Worm (Caenorhabditis elegans): ENCODE measurements around the gene ech-2.

ech-2 gene

ce11 chrIV:11864226-11864625 lies 8.1 kb upstream of the ech-2 start, which contains the start of gene trpa-1 (continued):
- no peak for TF ChIP-seq hlh-11 (tag; optimal IDR thresholded peaks at IDR 0.05)
- TF ChIP-seq unc-39 (tag; optimal IDR thresholded peaks at IDR 0.05), result no peak
- no peak for TF ChIP-seq nhr-102 (tag; optimal IDR thresholded peaks at IDR 0.05)

ce11 chrIV:11863428-11863827 lies 7.3 kb upstream of the ech-2 start:
- peak; percentile 86 for TF ChIP-seq nhr-6 (tag; optimal IDR thresholded peaks at IDR 0.05)
- no peak for TF ChIP-seq snpc-4 (tag; optimal IDR thresholded peaks at IDR 0.05)
- TF ChIP-seq dve-1 (tag; optimal IDR thresholded peaks at IDR 0.05; ENCODE audit: insufficient read depth), result peak; percentile 28
- no peak for TF ChIP-seq daf-16 (GFP tag; optimal IDR thresholded peaks at IDR 0.05)
- peak; percentile 32 for TF ChIP-seq daf-16 (tag; optimal IDR thresholded peaks at IDR 0.05)
- TF ChIP-seq T20F7.1 (GFP tag; optimal IDR thresholded peaks at IDR 0.05), result no peak

ce11 chrIV:11859995-11860605 lies 3.9 kb upstream of the ech-2 start, which contains the start of gene mob-1:
Gene mob-1, plus strand, starts transcription at chrIV:11860555.
- TF ChIP-seq hlh-30 (tag; optimal IDR thresholded peaks at IDR 0.05; ENCODE audit: insufficient read depth) (peak; percentile 54), mdl-1 (tag; optimal IDR thresholded peaks at IDR 0.05) (peak in 1 of 2 experiments; percentile 34), dve-1 (tag; optimal IDR thresholded peaks at IDR 0.05; ENCODE audit: insufficient read depth) (peak; percentile 42), hlh-11 (tag; optimal IDR thresholded peaks at IDR 0.05) (peak; percentile 7), aha-1 (tag) (peak; percentile 38), mxl-3 (GFP tag; optimal IDR thresholded peaks at IDR 0.05) (peak; percentile 66), F10B5.3 (tag; optimal IDR thresholded peaks at IDR 0.05) (no peak), lin-38 (GFP tag; IDR thresholded peaks at IDR 0.05) (peak; percentile 39), nhr-76 (tag; optimal IDR thresholded peaks at IDR 0.05) (no peak), nhr-77 (tag; optimal IDR thresholded peaks at IDR 0.05) (peak; percentile 7), F44E2.7 (GFP tag; IDR thresholded peaks at IDR 0.05) (no peak), ama-1 (optimal IDR thresholded peaks at IDR 0.05) (peak; percentile 54), Y75B8A.6 (GFP tag; IDR thresholded peaks at IDR 0.05) (no peak), zfp-2 (tag; optimal IDR thresholded peaks at IDR 0.05) (no peak), fkh-10 (GFP tag; optimal IDR thresholded peaks at IDR 0.05) (no peak), ztf-7 (tag; optimal IDR thresholded peaks at IDR 0.05) (no peak), lsy-2 (tag; optimal IDR thresholded peaks at IDR 0.05) (peak in 1 of 2 experiments; percentile 31), mes-2 (tag; optimal IDR thresholded peaks at IDR 0.05; ENCODE audit: poor library complexity, severe bottlenecking) (peak; percentile 29), ceh-62 (tag; optimal IDR thresholded peaks at IDR 0.05) (no peak), snpc-1.2 (GFP tag; IDR thresholded peaks at IDR 0.05) (0 out of 2 replicates have a peak, but pooled peaks have one; percentile 11), unc-130 (GFP tag; optimal IDR thresholded peaks at IDR 0.05) (no peak), lim-7 (GFP tag; IDR thresholded peaks at IDR 0.05) (0 out of 2 replicates have a peak, but pooled peaks have one; percentile 36), Y105C5A.15 (GFP tag; IDR thresholded peaks at IDR 0.05) (no peak), lin-1 (GFP tag; IDR thresholded peaks at IDR 0.05) (no peak), daf-16 (GFP tag; optimal IDR thresholded peaks at IDR 0.05) (no peak), daf-16 (tag; optimal IDR thresholded peaks at IDR 0.05) (peak; percentile 43)

- TF ChIP-seq nhr-41 (GFP tag; IDR thresholded peaks at IDR 0.05), result no peak
- TF ChIP-seq aly-2 (tag; optimal IDR thresholded peaks at IDR 0.05), result no peak
- no peak for TF ChIP-seq mxl-3 (GFP tag; optimal IDR thresholded peaks at IDR 0.05)
- no peak for TF ChIP-seq dpl-1 (GFP tag; optimal IDR thresholded peaks at IDR 0.05)
- no peak for TF ChIP-seq lsy-2 (tag; optimal IDR thresholded peaks at IDR 0.05)
- TF ChIP-seq zfp-2 (tag; optimal IDR thresholded peaks at IDR 0.05), result no peak
- TF ChIP-seq ceh-20 (GFP tag; IDR thresholded peaks at IDR 0.05), result no peak
- TF ChIP-seq F26F4.8 (GFP tag; conservative IDR thresholded peaks at IDR 0.05), result no peak
- TF ChIP-seq skn-1 (tag; optimal IDR thresholded peaks at IDR 0.05), result no peak
- no peak for TF ChIP-seq dmd-9 (GFP tag; IDR thresholded peaks at IDR 0.05)
- TF ChIP-seq pha-4 (GFP tag; IDR thresholded peaks at IDR 0.05), result no peak
- TF ChIP-seq pha-4 (tag; optimal IDR thresholded peaks at IDR 0.05), result no peak
- TF ChIP-seq D1046.2 (GFP tag; IDR thresholded peaks at IDR 0.05), result no peak
- no peak for TF ChIP-seq lin-13 (GFP tag; optimal IDR thresholded peaks at IDR 0.05)
- TF ChIP-seq cey-2 (tag; optimal IDR thresholded peaks at IDR 0.05; ENCODE audit: borderline replicate concordance, insufficient read depth), result no peak
Observed at ce11 chrIV:11858142-11858541, 2.0 kb upstream of the ech-2 start, which contains the start of gene let-92. Gene let-92, plus strand, starts transcription at chrIV:11858442.
